Worm (Caenorhabditis elegans) whole organism, L3 larva: ENCODE data around the gene abch-1.
A peak's percentile ranks its signal among the peaks of the same experiment; 100 is the strongest.

Experiments
- R02D3.7 ChIP-seq: fragments of 150-350 bp; optimal IDR thresholded peaks from 2 replicates; lab custom pipeline; 2014; ENCODE audit warnings: missing biosample characterization, missing genetic modification characterization
- ZK546.5 ChIP-seq: sonication (generic microtip); optimal IDR thresholded peaks from 2 replicates; lab custom pipeline; 2017; ENCODE audit warnings: missing biosample characterization, missing genetic modification characterization
- aly-2 ChIP-seq: fragments of 150-350 bp; optimal IDR thresholded peaks from 2 replicates; lab custom pipeline; 2014; ENCODE audit warnings: missing biosample characterization, missing genetic modification characterization
- ama-1 ChIP-seq: fragments of 150-350 bp; optimal IDR thresholded peaks from 2 replicates; lab custom pipeline; 2018
- ceh-28 ChIP-seq: fragments of 150-350 bp; optimal IDR thresholded peaks from 2 replicates; lab custom pipeline; 2014; ENCODE audit warnings: missing biosample characterization, missing genetic modification reagents, missing genetic modification characterization
- ceh-82 ChIP-seq: fragments of 150-350 bp; optimal IDR thresholded peaks from 2 replicates; lab custom pipeline; 2014; ENCODE audit warnings: missing biosample characterization, missing genetic modification characterization
- ceh-9 ChIP-seq: sonication (generic microtip); optimal IDR thresholded peaks from 2 replicates; lab custom pipeline; 2018; ENCODE audit warnings: missing biosample characterization, missing genetic modification characterization
- daf-12 ChIP-seq: fragments of 150-350 bp; optimal IDR thresholded peaks from 2 replicates; lab custom pipeline; 2014; ENCODE audit warnings: missing biosample characterization, missing genetic modification reagents, missing genetic modification characterization
- egl-5 ChIP-seq: fragments of 150-350 bp; optimal IDR thresholded peaks from 2 replicates; lab custom pipeline; 2017; ENCODE audit warnings: missing biosample characterization, missing genetic modification reagents, missing genetic modification characterization, inconsistent platforms
- elt-2 ChIP-seq: sonication (generic microtip); optimal IDR thresholded peaks from 2 replicates; lab custom pipeline; 2016; ENCODE audit warnings: missing genetic modification reagents, mild to moderate bottlenecking, missing genetic modification characterization, missing compliant biosample characterization
- elt-3 ChIP-seq, 3 experiments: fragments of 150-350 bp in 1 of 3; sonication (generic microtip) in 2 of 3; optimal IDR thresholded peaks; 2 replicates in 2 of 3; 4 replicates in 1 of 3; lab custom pipeline; 2014 to 2017; ENCODE audit warnings: missing biosample characterization in 3 of 3, missing genetic modification characterization in 3 of 3
- eor-1 ChIP-seq, 2 experiments: fragments of 150-350 bp; optimal IDR thresholded peaks; 2 replicates each; lab custom pipeline; 2014 to 2018; ENCODE audit warnings: missing biosample characterization in 2 of 2, missing genetic modification characterization in 2 of 2
- fkh-2 ChIP-seq: fragments of 150-350 bp; optimal IDR thresholded peaks from 2 replicates; lab custom pipeline; 2014; ENCODE audit warnings: missing biosample characterization, missing genetic modification reagents, missing genetic modification characterization
- hmg-11 ChIP-seq: sonication (generic microtip); optimal IDR thresholded peaks from 2 replicates; lab custom pipeline; 2016; ENCODE audit warnings: missing genetic modification characterization, missing compliant biosample characterization
- jun-1 ChIP-seq: fragments of 150-350 bp; optimal IDR thresholded peaks from 2 replicates; lab custom pipeline; 2014; ENCODE audit warnings: missing biosample characterization, missing genetic modification reagents, missing genetic modification characterization
- lin-15B ChIP-seq: fragments of 150-350 bp; optimal IDR thresholded peaks from 2 replicates; lab custom pipeline; 2014; ENCODE audit warnings: missing biosample characterization, missing genetic modification characterization
- lin-39 ChIP-seq: fragments of 150-350 bp; optimal IDR thresholded peaks from 2 replicates; lab custom pipeline; 2018; ENCODE audit warnings: missing biosample characterization, missing genetic modification reagents, missing genetic modification characterization
- nfya-1 ChIP-seq: sonication (generic microtip); optimal IDR thresholded peaks from 2 replicates; lab custom pipeline; 2017; ENCODE audit warnings: missing genetic modification characterization, mild to moderate bottlenecking, missing compliant biosample characterization, antibody characterized with exemption, moderate library complexity; ENCODE audit not compliant: insufficient read depth
- nhr-12 ChIP-seq: fragments of 150-350 bp; optimal IDR thresholded peaks from 2 replicates; lab custom pipeline; 2014; ENCODE audit warnings: missing biosample characterization, missing genetic modification characterization
- nhr-23 ChIP-seq: fragments of 150-350 bp; optimal IDR thresholded peaks from 2 replicates; lab custom pipeline; 2014; ENCODE audit warnings: missing biosample characterization, missing genetic modification reagents, missing genetic modification characterization
- nhr-237 ChIP-seq: fragments of 150-350 bp; optimal IDR thresholded peaks from 2 replicates; lab custom pipeline; 2014; ENCODE audit warnings: missing biosample characterization, missing genetic modification characterization
- nhr-25 ChIP-seq: sonication (generic microtip); optimal IDR thresholded peaks from 2 replicates; lab custom pipeline; 2017; ENCODE audit warnings: missing biosample characterization, missing genetic modification characterization
- nhr-28 ChIP-seq: fragments of 150-350 bp; optimal IDR thresholded peaks from 2 replicates; lab custom pipeline; 2014; ENCODE audit warnings: missing biosample characterization, missing genetic modification characterization
- nhr-43 ChIP-seq: sonication (generic microtip); optimal IDR thresholded peaks from 2 replicates; lab custom pipeline; 2016; ENCODE audit warnings: mild to moderate bottlenecking, missing genetic modification characterization, missing compliant biosample characterization; ENCODE audit not compliant: poor library complexity, severe bottlenecking
- nhr-67 ChIP-seq: fragments of 150-350 bp; optimal IDR thresholded peaks from 2 replicates; lab custom pipeline; 2014; ENCODE audit warnings: missing biosample characterization, missing genetic modification characterization
- pha-4 ChIP-seq: fragments of 150-350 bp; optimal IDR thresholded peaks from 2 replicates; lab custom pipeline; 2014; ENCODE audit warnings: missing biosample characterization, missing genetic modification reagents, missing genetic modification characterization
- pqm-1 ChIP-seq: fragments of 150-350 bp; optimal IDR thresholded peaks from 2 replicates; lab custom pipeline; 2017; ENCODE audit warnings: missing biosample characterization, missing genetic modification characterization, inconsistent platforms
- sea-2 ChIP-seq: fragments of 150-350 bp; sonication (generic microtip); optimal IDR thresholded peaks from 4 replicates; lab custom pipeline; 2014; ENCODE audit warnings: missing biosample characterization, missing genetic modification reagents, missing genetic modification characterization
- snpc-4 ChIP-seq: fragments of 150-350 bp; optimal IDR thresholded peaks from 2 replicates; lab custom pipeline; 2014; ENCODE audit warnings: missing biosample characterization, missing genetic modification characterization
- tbx-2 ChIP-seq: sonication (generic microtip); optimal IDR thresholded peaks from 2 replicates; lab custom pipeline; 2016; ENCODE audit warnings: mild to moderate bottlenecking, missing genetic modification characterization, missing compliant biosample characterization
- unc-39 ChIP-seq: sonication (generic microtip); optimal IDR thresholded peaks from 4 replicates; lab custom pipeline; 2017; ENCODE audit warnings: missing biosample characterization, missing genetic modification characterization
- unc-62 ChIP-seq: fragments of 150-350 bp; sonication (generic microtip); optimal IDR thresholded peaks from 4 replicates; lab custom pipeline; 2014; ENCODE audit warnings: missing biosample characterization, missing genetic modification reagents, missing genetic modification characterization
- ztf-4 ChIP-seq: fragments of 150-350 bp; optimal IDR thresholded peaks from 2 replicates; lab custom pipeline; 2014; ENCODE audit warnings: missing biosample characterization, missing genetic modification characterization

abch-1 gene

ce11 chrII:6563238-6563637 lies 31.8 kb upstream of the abch-1 start:
- TF ChIP-seq ama-1 = no peak
- TF ChIP-seq ztf-4 (tag; lab: Kevin White, UChicago) = no peak
- TF ChIP-seq elt-2 (tag; lab: Kevin White, UChicago) = peak; percentile 3
- no peak for TF ChIP-seq nhr-67
- TF ChIP-seq nhr-43 (tag; lab: Kevin White, UChicago) = no peak
- no peak for TF ChIP-seq R02D3.7 (tag; lab: Kevin White, UChicago)
- TF ChIP-seq lin-39 (tag; lab: Kevin White, UChicago) = peak; percentile 70
- no peak for TF ChIP-seq nhr-237 (tag; lab: Kevin White, UChicago)
- no peak for TF ChIP-seq daf-12 (tag; lab: Kevin White, UChicago)
- no peak for TF ChIP-seq pqm-1 (tag; lab: Kevin White, UChicago)
- TF ChIP-seq nfya-1 (tag; lab: Kevin White, UChicago) = peak; percentile 55
- no peak for TF ChIP-seq pha-4
- TF ChIP-seq sea-2 (GFP tag; lab: Kevin White, UChicago) = no peak
- peak; percentile 16 for TF ChIP-seq lin-15B
- peak; percentile 21 for TF ChIP-seq ceh-28 (tag; lab: Kevin White, UChicago)
- TF ChIP-seq snpc-4 = peak; percentile 67
- TF ChIP-seq hmg-11 (tag; lab: Kevin White, UChicago) = peak; percentile 55

- TF ChIP-seq jun-1 (tag; lab: Kevin White, UChicago) (peak; percentile 5), nhr-23 (peak; percentile 64), nhr-67 (no peak), pha-4 (peak; percentile 63), nhr-25 (tag; lab: Kevin White, UChicago) (peak; percentile 85), ama-1 (peak; percentile 46), ztf-4 (tag; lab: Kevin White, UChicago) (no peak), elt-3 (tag; optimal IDR thresholded peaks at IDR 0.05; lab: Kevin White, UChicago) (peak in 1 of 3 experiments; percentile 45), nhr-43 (tag; lab: Kevin White, UChicago) (peak; percentile 32), egl-5 (tag; lab: Kevin White, UChicago) (peak; percentile 68)
Measured at ce11 chrII:6562203-6562867, 30.9 kb upstream of the abch-1 start.

ce11 chrII:6561300-6561699 lies 29.9 kb upstream of the abch-1 start, which contains the start of gene F18C5.10:
TSS of gene F18C5.10 (minus strand) at chrII:6561444.
- TF ChIP-seq pha-4 = peak; percentile 28
- peak; percentile 6 for TF ChIP-seq lin-39 (tag; lab: Kevin White, UChicago)
- TF ChIP-seq unc-62 (GFP tag; lab: Kevin White, UChicago) = no peak
- no peak for TF ChIP-seq nhr-25 (tag; lab: Kevin White, UChicago)
- peak; percentile 12 for TF ChIP-seq ama-1
- no peak for TF ChIP-seq nhr-12 (tag; lab: Kevin White, UChicago)
- no peak for TF ChIP-seq snpc-4
- no peak for TF ChIP-seq unc-39 (tag; lab: Kevin White, UChicago)
- TF ChIP-seq daf-12 (tag; lab: Kevin White, UChicago) = no peak
- no peak for TF ChIP-seq eor-1 (tag; optimal IDR thresholded peaks at IDR 0.05; lab: Kevin White, UChicago)
- no peak for TF ChIP-seq ceh-9
- TF ChIP-seq egl-5 (tag; lab: Kevin White, UChicago) = peak; percentile 38

ce11 chrII:6560291-6560690 lies 28.9 kb upstream of the abch-1 start:
- TF ChIP-seq hmg-11 (tag; lab: Kevin White, UChicago) (no peak), eor-1 (tag; optimal IDR thresholded peaks at IDR 0.05; lab: Kevin White, UChicago) (no peak), egl-5 (tag; lab: Kevin White, UChicago) (no peak), ceh-9 (no peak), ZK546.5 (no peak), ztf-4 (tag; lab: Kevin White, UChicago) (no peak), ceh-28 (tag; lab: Kevin White, UChicago) (no peak), daf-12 (tag; lab: Kevin White, UChicago) (no peak), sea-2 (GFP tag; lab: Kevin White, UChicago) (no peak), ceh-82 (tag; lab: Kevin White, UChicago) (no peak), nhr-43 (tag; lab: Kevin White, UChicago) (no peak), ama-1 (no peak), fkh-2 (tag; lab: Kevin White, UChicago) (no peak), R02D3.7 (tag; lab: Kevin White, UChicago) (no peak)

- TF ChIP-seq aly-2 (tag; lab: Kevin White, UChicago) (no peak), eor-1 (tag; optimal IDR thresholded peaks at IDR 0.05; lab: Kevin White, UChicago) (no peak), tbx-2 (tag; lab: Kevin White, UChicago) (no peak), ceh-82 (tag; lab: Kevin White, UChicago) (no peak), nhr-67 (no peak), elt-2 (tag; lab: Kevin White, UChicago) (no peak), nhr-28 (tag; lab: Kevin White, UChicago) (no peak), ama-1 (peak; percentile 43), pha-4 (peak; percentile 43)
Measured at ce11 chrII:6558887-6559286, 27.5 kb upstream of the abch-1 start.
